Worm (Caenorhabditis elegans) whole organism, young adult: Measurements from ENCODE around the gene bub-3.

Source experiments
- F49E8.2 ChIP-seq: sonication (generic microtip); optimal IDR thresholded peaks from 3 replicates; lab custom pipeline; 2017; ENCODE audit warnings: missing genetic modification characterization, mild to moderate bottlenecking, missing compliant biosample characterization, antibody characterized with exemption, moderate library complexity; ENCODE audit not compliant: insufficient read depth
- T07F8.4 ChIP-seq: sonication (generic microtip); optimal IDR thresholded peaks from 2 replicates; lab custom pipeline; 2016; ENCODE audit warnings: mild to moderate bottlenecking, missing genetic modification characterization, moderate library complexity, missing compliant biosample characterization
- lir-1 ChIP-seq: fragments of 200-800 bp; sonication (Bioruptor generic); conservative IDR thresholded peaks from 2 replicates; pipeline ENCODE4 v1.3.6; 2022; ENCODE audit warnings: missing genetic modification reagents, missing genetic modification characterization, missing compliant biosample characterization
- sptf-2 ChIP-seq: fragments of 200-800 bp; sonication (Bioruptor generic); optimal IDR thresholded peaks from 2 replicates; lab custom pipeline; 2018; ENCODE audit warnings: mild to moderate bottlenecking, missing genetic modification characterization, missing compliant biosample characterization

DNA sequence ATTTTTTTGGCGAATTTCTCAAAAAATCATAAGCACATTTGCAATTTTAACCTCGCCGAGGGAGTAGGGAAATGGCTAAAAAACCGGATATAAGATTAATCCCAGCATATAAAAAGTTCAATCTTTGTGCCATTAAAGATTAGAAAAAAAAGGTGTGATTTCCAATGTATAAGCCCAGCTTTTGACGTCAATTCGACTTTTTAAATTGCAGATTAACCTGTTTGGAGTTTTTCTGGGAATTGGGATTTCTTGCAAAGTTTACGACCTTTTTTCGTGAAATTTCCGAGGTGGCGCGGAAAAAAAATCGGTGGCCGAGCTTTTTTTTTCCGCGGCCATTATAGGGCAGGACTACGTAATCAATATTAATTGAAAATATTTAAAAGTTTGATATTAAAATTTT is 28.2 kb upstream of the bub-3 start:
- no peak for TF ChIP-seq F49E8.2 (tag; lab: Kevin White, UChicago)
- TF ChIP-seq sptf-2 (GFP tag; lab: Kevin White, UChicago) = no peak
- no peak for TF ChIP-seq lir-1
- TF ChIP-seq T07F8.4 (tag; lab: Kevin White, UChicago) = no peak
